Fruit fly (Drosophila melanogaster): ENCODE measurements around the gene CG14983.

DNA sequence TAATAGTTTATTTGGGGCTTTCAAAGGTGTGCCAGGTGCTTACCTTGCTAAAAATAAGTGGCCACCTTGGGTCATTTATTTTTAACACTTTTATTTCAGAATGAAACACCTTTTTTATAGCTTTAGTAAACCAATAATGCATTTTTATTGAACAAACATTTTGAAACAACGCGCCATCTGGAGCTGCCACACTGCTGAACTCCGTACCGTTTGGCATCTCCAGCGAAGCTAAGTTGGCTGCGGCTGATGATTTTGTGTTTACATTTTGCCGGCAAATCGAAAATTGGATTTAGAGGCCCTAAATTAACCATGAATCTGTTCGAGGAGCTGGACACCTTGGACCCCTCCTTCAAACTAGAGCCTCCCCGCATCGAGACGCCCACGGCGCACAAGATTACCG lies 44.0 kb downstream of the CG14983 start, which contains the start of gene ida:
- TF ChIP-seq pdm3 (GFP tag; optimal IDR thresholded peaks at IDR 0.05): no peak
- TF ChIP-seq Hr39 (GFP tag; optimal IDR thresholded peaks at IDR 0.05): no peak
- TF ChIP-seq Blimp-1 (GFP tag; optimal IDR thresholded peaks at IDR 0.05): no peak
- TF ChIP-seq acj6 (GFP tag; optimal IDR thresholded peaks at IDR 0.05): no peak
- TF ChIP-seq CG9139 (GFP tag; optimal IDR thresholded peaks at IDR 0.05): no peak

Data from whole organism, prepupa.